Worm (Caenorhabditis elegans) whole organism, young adult: Measurements from ENCODE around the gene vrk-1.

Experiments
- B0336.3 ChIP-seq: fragments of 200-800 bp; sonication (Bioruptor generic); IDR thresholded peaks from 2 replicates; pipeline ENCODE4 v1.3.6; 2022; ENCODE audit warnings: missing genetic modification characterization, missing compliant biosample characterization
- ceh-58 ChIP-seq: fragments of 200-800 bp; sonication (Bioruptor generic); IDR thresholded peaks from 2 replicates; pipeline ENCODE4 v1.3.6; 2022; ENCODE audit warnings: missing genetic modification characterization, missing compliant biosample characterization
- egrh-3 ChIP-seq: fragments of 200-800 bp; sonication (Bioruptor generic); IDR thresholded peaks from 2 replicates; pipeline ENCODE4 v1.3.6; 2022; ENCODE audit warnings: missing genetic modification reagents, missing genetic modification characterization, missing compliant biosample characterization
- tlf-1 ChIP-seq: fragments of 200-800 bp; sonication (Bioruptor generic); optimal IDR thresholded peaks from 2 replicates; lab custom pipeline; 2018; ENCODE audit warnings: mild to moderate bottlenecking, missing genetic modification characterization, missing compliant biosample characterization

DNA sequence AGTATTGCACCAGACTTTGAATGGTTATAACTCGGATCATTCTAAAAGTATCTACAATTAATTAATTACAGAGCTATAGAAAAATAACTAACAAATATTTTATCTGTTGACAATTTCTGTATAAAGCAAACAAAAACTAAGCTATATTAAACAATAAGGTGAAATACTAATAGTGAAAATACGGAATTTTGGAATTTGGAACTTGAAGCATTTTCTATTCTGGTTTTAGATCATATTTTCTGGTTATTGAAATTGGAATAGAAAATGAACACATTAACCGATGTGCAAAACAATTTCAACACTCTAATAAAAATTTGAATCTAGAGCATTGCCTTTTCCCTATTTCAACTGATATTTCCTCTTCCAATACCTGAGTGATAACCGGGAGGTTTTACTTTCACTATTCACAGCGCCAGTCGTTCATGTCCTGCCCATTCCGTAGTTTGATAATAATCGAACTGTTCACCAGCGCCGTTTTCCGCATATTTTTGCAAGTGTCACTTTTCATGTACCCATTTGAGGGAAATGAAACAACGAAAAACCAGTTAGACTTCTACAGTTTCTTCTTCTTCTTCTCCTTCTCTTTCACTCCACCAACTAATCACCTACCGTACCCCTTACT lies 21.8 kb upstream of the vrk-1 start:
- TF ChIP-seq tlf-1 (GFP tag; lab: Kevin White, UChicago) = no peak
- no peak for TF ChIP-seq ceh-58
- TF ChIP-seq egrh-3 (GFP tag; lab: Robert Waterston, UW) = no peak
- no peak for TF ChIP-seq B0336.3 (GFP tag; lab: Robert Waterston, UW)
